Worm (Caenorhabditis elegans): ENCODE results near the gene pde-12.

Gene pde-12

DNA sequence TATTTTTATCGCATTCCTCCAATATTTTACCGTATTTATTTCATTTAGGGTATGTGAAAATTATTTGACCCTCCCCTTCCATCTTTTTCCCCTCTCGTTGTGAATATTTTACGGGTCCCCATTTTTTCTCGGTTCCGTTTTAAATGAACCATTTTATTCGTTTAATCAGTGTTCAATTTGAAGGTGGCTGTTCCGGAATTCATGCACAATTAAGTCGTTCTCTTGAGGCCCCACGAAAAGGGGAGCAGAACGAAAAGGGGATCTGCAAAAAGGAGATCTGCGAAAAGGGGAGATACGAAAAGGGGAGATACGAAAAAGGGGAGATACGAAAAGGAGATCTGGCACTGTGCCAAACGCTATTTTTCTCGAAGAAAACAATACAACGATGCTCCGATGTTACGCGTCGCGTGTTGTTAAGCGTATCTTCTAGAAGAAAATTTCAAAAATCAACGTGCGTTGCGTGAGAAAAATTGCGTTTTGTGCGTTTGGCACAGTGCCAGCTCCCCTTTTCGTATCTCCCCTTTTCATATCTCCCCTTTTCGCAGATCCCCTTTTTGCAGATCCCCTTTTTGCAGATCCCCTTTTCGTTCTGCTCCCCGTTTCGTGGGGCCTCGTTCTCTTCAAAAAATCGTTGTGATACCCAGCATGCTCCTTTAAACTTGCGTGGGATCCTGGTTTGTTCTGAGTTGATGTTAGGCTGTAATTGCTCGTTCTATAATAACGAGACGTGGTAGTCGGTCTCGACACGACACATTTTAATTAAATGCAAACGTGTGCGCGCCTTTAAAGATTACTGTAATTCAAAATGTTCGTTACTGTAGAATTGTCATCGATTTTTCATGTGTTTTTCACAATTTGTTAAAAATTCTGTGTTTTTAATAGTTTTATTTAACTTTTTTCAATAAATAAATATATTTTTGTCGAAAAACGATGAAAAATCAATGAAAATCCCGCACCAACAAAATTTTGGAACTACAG lies 33.7 kb downstream of the pde-12 start:
- TF ChIP-seq madf-10 (tag; optimal IDR thresholded peaks at IDR 0.05) (no peak), repo-1 (tag; optimal IDR thresholded peaks at IDR 0.05) (no peak), ZK185.1 (tag; optimal IDR thresholded peaks at IDR 0.05; ENCODE audit: poor library complexity, severe bottlenecking) (no peak), xnd-1 (tag; optimal IDR thresholded peaks at IDR 0.05) (peak; percentile 0), madf-6 (GFP tag; IDR thresholded peaks at IDR 0.05) (peak; percentile 91), ceh-40 (GFP tag; IDR thresholded peaks at IDR 0.05) (peak; percentile 70; the same call in 1 of the 2 replicates), hlh-26 (GFP tag; conservative IDR thresholded peaks at IDR 0.05) (no peak), ccch-3 (GFP tag; optimal IDR thresholded peaks at IDR 0.05) (no peak), athp-1 (tag; optimal IDR thresholded peaks at IDR 0.05) (peak; percentile 36), attf-5 (GFP tag; optimal IDR thresholded peaks at IDR 0.05) (no peak), attf-6 (GFP tag; IDR thresholded peaks at IDR 0.05) (peak; percentile 91), T26A5.8 (tag; optimal IDR thresholded peaks at IDR 0.05) (no peak), akir-1 (GFP tag; optimal IDR thresholded peaks at IDR 0.05) (no peak), nhr-90 (tag; optimal IDR thresholded peaks at IDR 0.05) (no peak), ekl-4 (GFP tag; IDR thresholded peaks at IDR 0.05) (peak; percentile 85), nhr-27 (tag; optimal IDR thresholded peaks at IDR 0.05) (no peak), bed-2 (GFP tag; IDR thresholded peaks at IDR 0.05) (0 out of 2 replicates have a peak, but pooled peaks have one; percentile 8), lsy-27 (tag; optimal IDR thresholded peaks at IDR 0.05; ENCODE audit: borderline replicate concordance, insufficient read depth) (no peak), hmg-20 (GFP tag; IDR thresholded peaks at IDR 0.05) (no peak), sptf-2 (GFP tag; optimal IDR thresholded peaks at IDR 0.05) (no peak), C17E4.6 (GFP tag; IDR thresholded peaks at IDR 0.05) (peak; percentile 92), C06A6.2 (GFP tag; conservative IDR thresholded peaks at IDR 0.05) (no peak), ceh-100 (GFP tag; IDR thresholded peaks at IDR 0.05) (peak; percentile 92), ztf-3 (GFP tag; optimal IDR thresholded peaks at IDR 0.05) (no peak), mcd-1 (GFP tag; IDR thresholded peaks at IDR 0.05) (peak; percentile 55), somi-1 (GFP tag; optimal IDR thresholded peaks at IDR 0.05) (no peak), hsf-1 (GFP tag; IDR thresholded peaks at IDR 0.05) (peak; percentile 96), aptf-2 (GFP tag; conservative IDR thresholded peaks at IDR 0.05) (no peak; the same call in 1 of the 2 replicates), nhr-80 (tag; optimal IDR thresholded peaks at IDR 0.05) (no peak), snpc-1.3 (tag; optimal IDR thresholded peaks at IDR 0.05; ENCODE audit: insufficient read depth) (no peak), dox-1 (GFP tag; IDR thresholded peaks at IDR 0.05) (peak; percentile 69), F10E7.11 (tag; optimal IDR thresholded peaks at IDR 0.05) (no peak), attf-3 (GFP tag; conservative IDR thresholded peaks at IDR 0.05) (peak; percentile 74), F57A8.1 (GFP tag; optimal IDR thresholded peaks at IDR 0.05) (no peak), lir-1 (GFP tag; conservative IDR thresholded peaks at IDR 0.05) (peak; percentile 19; the same call in 1 of the 2 replicates), ztf-18 (tag; optimal IDR thresholded peaks at IDR 0.05) (no peak), Y53F4B.3 (GFP tag; IDR thresholded peaks at IDR 0.05) (peak; percentile 86), bed-1 (GFP tag; IDR thresholded peaks at IDR 0.05) (no peak), B0035.1 (tag; optimal IDR thresholded peaks at IDR 0.05) (no peak), T07F8.4 (tag; optimal IDR thresholded peaks at IDR 0.05) (no peak), unc-130 (GFP tag; optimal IDR thresholded peaks at IDR 0.05) (no peak), Y56A3A.18 (GFP tag; IDR thresholded peaks at IDR 0.05) (peak; percentile 72; the same call in 1 of the 2 replicates), madf-8 (GFP tag; conservative IDR thresholded peaks at IDR 0.05) (peak; percentile 58), B0336.3 (GFP tag; IDR thresholded peaks at IDR 0.05) (peak; percentile 10), zfh-2 (GFP tag; conservative IDR thresholded peaks at IDR 0.05) (no peak), mel-28 (tag; optimal IDR thresholded peaks at IDR 0.05; ENCODE audit: borderline replicate concordance) (no peak)

All from whole organism, young adult.